Fruit fly (Drosophila melanogaster): ENCODE data around the gene Saf-B.

Gene Saf-B

DNA sequence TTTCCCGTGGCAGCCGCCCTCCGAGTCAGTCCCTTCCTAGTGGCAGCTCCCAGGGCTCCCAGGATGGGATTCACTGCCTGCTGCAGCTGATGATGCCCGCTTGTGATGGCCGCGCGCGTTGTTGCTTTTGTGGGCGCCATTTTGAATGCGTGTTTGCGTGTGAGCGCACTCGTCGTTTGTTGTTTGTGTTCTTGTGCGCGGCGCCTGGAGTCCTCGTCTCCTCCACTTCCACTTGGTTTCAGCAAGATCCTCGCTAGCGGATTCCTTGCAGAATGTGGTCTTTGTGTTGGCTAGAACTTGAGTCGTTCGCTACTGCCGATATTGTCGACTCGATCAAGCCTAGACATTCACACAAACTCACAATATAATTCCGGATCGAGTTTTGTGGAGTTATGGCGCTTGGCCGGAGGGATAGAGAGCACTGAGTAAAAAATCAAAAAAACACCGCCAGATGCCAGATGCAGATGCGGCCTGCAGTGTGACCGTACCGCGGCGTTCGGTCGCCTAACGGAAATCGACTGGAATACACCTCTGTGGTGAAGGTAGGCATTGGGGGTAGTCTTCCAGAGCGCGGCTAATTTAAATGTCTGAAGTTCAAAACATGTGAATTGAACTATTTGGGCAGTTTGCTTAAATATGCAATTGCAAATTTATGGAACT lies 53.3 kb downstream of the Saf-B start, which contains the start of gene CycB3:
Gene CycB3, minus strand, starts transcription at position 428 of the 660 bp plus-strand sequence.
- TF ChIP-seq wor (GFP tag; IDR thresholded peaks at IDR 0.05), result no peak
- no peak for TF ChIP-seq Neu2 (GFP tag; optimal IDR thresholded peaks at IDR 0.05; ENCODE audit: borderline replicate concordance)
- peak; percentile 84 for TF ChIP-seq CG14710 (tag; optimal IDR thresholded peaks at IDR 0.05)
- TF ChIP-seq Spps (tag; optimal IDR thresholded peaks at IDR 0.05), result peak; percentile 30
- no peak for TF ChIP-seq Camta (GFP tag; optimal IDR thresholded peaks at IDR 0.05)
- no peak for TF ChIP-seq pita (GFP tag; optimal IDR thresholded peaks at IDR 0.05)
- no peak for TF ChIP-seq scrt (GFP tag; optimal IDR thresholded peaks at IDR 0.05)
- TF ChIP-seq cad (GFP tag; optimal IDR thresholded peaks at IDR 0.05), result no peak
- no peak for TF ChIP-seq ham (GFP tag; IDR thresholded peaks at IDR 0.05)
- TF ChIP-seq sna (GFP tag; IDR thresholded peaks at IDR 0.05; ENCODE audit: partially characterized antibody), result no peak
- TF ChIP-seq CG8924 (tag; optimal IDR thresholded peaks at IDR 0.05), result no peak
- no peak for TF ChIP-seq CG10565 (GFP tag; optimal IDR thresholded peaks at IDR 0.05)
- peak; percentile 42 for TF ChIP-seq CG3847 (GFP tag; IDR thresholded peaks at IDR 0.05)
- no peak for TF ChIP-seq CG10959 (GFP tag; IDR thresholded peaks at IDR 0.05)
- peak; percentile 34 for TF ChIP-seq CG17385 (GFP tag; optimal IDR thresholded peaks at IDR 0.05)
- no peak for TF ChIP-seq lov (optimal IDR thresholded peaks at IDR 0.05)
- no peak for TF ChIP-seq lov (GFP tag; IDR thresholded peaks at IDR 0.05)
- TF ChIP-seq Hand (GFP tag; optimal IDR thresholded peaks at IDR 0.05), result no peak
- no peak for TF ChIP-seq peb (GFP tag; IDR thresholded peaks at IDR 0.05)
- TF ChIP-seq Hmr (GFP tag; optimal IDR thresholded peaks at IDR 0.05), result peak; percentile 42
- peak; percentile 50; the same call in 1 of the 2 replicates for TF ChIP-seq bbx (GFP tag; IDR thresholded peaks at IDR 0.05; ENCODE audit: partially characterized antibody)
- TF ChIP-seq sr (GFP tag; IDR thresholded peaks at IDR 0.05), result peak; percentile 48; the same call in 1 of the 3 replicates
- peak; percentile 19; the same call in 1 of the 2 replicates for TF ChIP-seq sob (GFP tag; IDR thresholded peaks at IDR 0.05)
- peak; percentile 50 for TF ChIP-seq nmo (GFP tag; optimal IDR thresholded peaks at IDR 0.05)
- no peak for TF ChIP-seq CG18011 (GFP tag; optimal IDR thresholded peaks at IDR 0.05)
- no peak for TF ChIP-seq pan (optimal IDR thresholded peaks at IDR 0.05)
- TF ChIP-seq pan (GFP tag; optimal IDR thresholded peaks at IDR 0.05 in 1 of 2, IDR thresholded peaks at IDR 0.05 in 1 of 2), result peak in 1 of 2 experiments; percentile 38
- TF ChIP-seq CG15269 (tag; optimal IDR thresholded peaks at IDR 0.05), result no peak
- no peak for TF ChIP-seq vnd (GFP tag; IDR thresholded peaks at IDR 0.05; ENCODE audit: partially characterized antibody)
- TF ChIP-seq CG13894 (tag; optimal IDR thresholded peaks at IDR 0.05), result no peak
- peak; percentile 56 for TF ChIP-seq BEAF-32 (GFP tag; optimal IDR thresholded peaks at IDR 0.05)
- TF ChIP-seq CG34422 (GFP tag; IDR thresholded peaks at IDR 0.05), result 0 out of 3 replicates have a peak, but pooled peaks have one; percentile 22
- no peak for TF ChIP-seq CG10147 (GFP tag; optimal IDR thresholded peaks at IDR 0.05)
- peak; percentile 54 for TF ChIP-seq CG17829 (tag; optimal IDR thresholded peaks at IDR 0.05)
- TF ChIP-seq Sin3A (optimal IDR thresholded peaks at IDR 0.05), result peak; percentile 53
- peak; percentile 44; the same call in 1 of the 2 replicates for TF ChIP-seq chm (GFP tag; IDR thresholded peaks at IDR 0.05)
- TF ChIP-seq chif (GFP tag; optimal IDR thresholded peaks at IDR 0.05), result peak in 1 of 2 experiments; percentile 25
- TF ChIP-seq CG10321 (GFP tag; IDR thresholded peaks at IDR 0.05), result no peak
- peak; percentile 55 for TF ChIP-seq Rfx (GFP tag; IDR thresholded peaks at IDR 0.05)
- TF ChIP-seq pfk (GFP tag; optimal IDR thresholded peaks at IDR 0.05), result peak; percentile 38
- peak; percentile 13 for TF ChIP-seq schlank (tag; optimal IDR thresholded peaks at IDR 0.05)
- TF ChIP-seq PHDP (tag; optimal IDR thresholded peaks at IDR 0.05), result no peak
- TF ChIP-seq chinmo (GFP tag; IDR thresholded peaks at IDR 0.05; ENCODE audit: partially characterized antibody), result peak; percentile 62; the same call in 2 of the 4 replicates
- peak; percentile 4 for TF ChIP-seq CG15601 (tag; optimal IDR thresholded peaks at IDR 0.05)
- TF ChIP-seq CG3838 (GFP tag; optimal IDR thresholded peaks at IDR 0.05), result no peak
- peak; percentile 58 for TF ChIP-seq Sry-δ (GFP tag; optimal IDR thresholded peaks at IDR 0.05)
- no peak for TF ChIP-seq fd102C (GFP tag; optimal IDR thresholded peaks at IDR 0.05)
- TF ChIP-seq mirr (GFP tag; optimal IDR thresholded peaks at IDR 0.05), result peak; percentile 22
- TF ChIP-seq CG17568 (GFP tag; optimal IDR thresholded peaks at IDR 0.05), result no peak

All from whole organism, embryonic.